Worm (Caenorhabditis elegans) whole organism, early embryonic: ENCODE data around the gene fbxa-171.

Source experiments
- aly-1 ChIP-seq: sonication (generic microtip); optimal IDR thresholded peaks from 2 replicates; lab custom pipeline; 2016; ENCODE audit warnings: missing genetic modification characterization, missing compliant biosample characterization
- ama-1 ChIP-seq: fragments of 150-350 bp; optimal IDR thresholded peaks from 2 replicates; lab custom pipeline; 2014
- flt-1 ChIP-seq: fragments of 200-800 bp; sonication (Bioruptor generic); IDR thresholded peaks from 2 replicates; pipeline ENCODE4 v1.3.6; 2022; ENCODE audit warnings: missing genetic modification characterization, missing compliant biosample characterization
- sea-1 ChIP-seq: fragments of 200-800 bp; sonication (Bioruptor generic); conservative IDR thresholded peaks from 2 replicates; pipeline ENCODE4 v1.3.6; 2022; ENCODE audit warnings: missing genetic modification characterization, missing compliant biosample characterization

- no peak for TF ChIP-seq sea-1 (GFP tag; lab: Robert Waterston, UW)
- no peak for TF ChIP-seq flt-1
- no peak for TF ChIP-seq ama-1 (lab: Kevin White, UChicago)
- no peak for TF ChIP-seq aly-1 (tag; lab: Kevin White, UChicago)
These were observed at the start of gene fbxa-171 for ce11 chrV:17565903-17566302.
